Fruit fly (Drosophila melanogaster) whole organism, pupa: Measurements from ENCODE around the gene cert.

Experiments
- CG10348 ChIP-seq: fragments of 200-800 bp; sonication (Bioruptor generic); IDR thresholded peaks from 2 replicates; pipeline ENCODE4 v1.3.6; 2022; ENCODE audit warnings: missing biosample characterization, missing genetic modification characterization
- CG17806 ChIP-seq: fragments of 200-800 bp; sonication (Bioruptor generic); optimal IDR thresholded peaks from 2 replicates; lab custom pipeline; 2018; ENCODE audit warnings: missing biosample characterization, mild to moderate bottlenecking, missing genetic modification characterization, moderate library complexity
- D1 ChIP-seq: fragments of 200-800 bp; sonication (Bioruptor generic); optimal IDR thresholded peaks from 2 replicates; lab custom pipeline; 2018; ENCODE audit warnings: missing biosample characterization, mild to moderate bottlenecking, missing genetic modification characterization, moderate library complexity
- EcR ChIP-seq: fragments of 200-800 bp; sonication (Bioruptor generic); optimal IDR thresholded peaks from 3 replicates; lab custom pipeline; 2019; ENCODE audit warnings: missing biosample characterization, missing genetic modification characterization, mild to moderate bottlenecking, moderate library complexity, missing genetic modification reagents
- Pif1A ChIP-seq: fragments of 200-800 bp; sonication (Bioruptor generic); optimal IDR thresholded peaks from 3 replicates; lab custom pipeline; 2016; ENCODE audit warnings: missing biosample characterization, missing genetic modification characterization
- Pif1B ChIP-seq: fragments of 200-800 bp; sonication (Bioruptor generic); optimal IDR thresholded peaks from 3 replicates; lab custom pipeline; 2016; ENCODE audit warnings: missing biosample characterization, missing genetic modification characterization
- rn ChIP-seq: fragments of 200-800 bp; sonication (Bioruptor generic); IDR thresholded peaks from 2 replicates; pipeline ENCODE4 v1.3.6; 2022; ENCODE audit warnings: missing biosample characterization, missing genetic modification characterization

- TF ChIP-seq EcR (no peak), rn (GFP tag; lab: Robert Waterston, UW) (no peak), CG10348 (no peak), CG17806 (tag; lab: Kevin White, UChicago) (no peak), Pif1A (no peak), Pif1B (no peak), D1 (tag; lab: Kevin White, UChicago) (no peak)
Measured at dm6 chr3L:8312290-8312689, 22.6 kb upstream of the cert start.
